Worm (Caenorhabditis elegans) whole organism, L4/young adult: ENCODE data around the gene C48D1.5.

Experiments used
- W03F9.2 ChIP-seq: fragments of 150-350 bp; optimal IDR thresholded peaks from 2 replicates; lab custom pipeline; 2014; ENCODE audit warnings: missing biosample characterization, missing genetic modification characterization
- him-1 ChIP-seq: sonication (generic microtip); optimal IDR thresholded peaks from 2 replicates; lab custom pipeline; 2016; ENCODE audit warnings: missing genotype, missing genetic modification reagents, missing genetic modification characterization, missing compliant biosample characterization

- no peak for TF ChIP-seq him-1 (tag; lab: Kevin White, UChicago)
- no peak for TF ChIP-seq W03F9.2 (tag; lab: Kevin White, UChicago)
These were observed 24.5 kb upstream of the C48D1.5 start, which contains the start of gene C48D1.1 for ce11 chrIV:13197282-13197681.
